Worm (Caenorhabditis elegans): Measurements from ENCODE around the gene F53B1.2.

Gene F53B1.2

DNA sequence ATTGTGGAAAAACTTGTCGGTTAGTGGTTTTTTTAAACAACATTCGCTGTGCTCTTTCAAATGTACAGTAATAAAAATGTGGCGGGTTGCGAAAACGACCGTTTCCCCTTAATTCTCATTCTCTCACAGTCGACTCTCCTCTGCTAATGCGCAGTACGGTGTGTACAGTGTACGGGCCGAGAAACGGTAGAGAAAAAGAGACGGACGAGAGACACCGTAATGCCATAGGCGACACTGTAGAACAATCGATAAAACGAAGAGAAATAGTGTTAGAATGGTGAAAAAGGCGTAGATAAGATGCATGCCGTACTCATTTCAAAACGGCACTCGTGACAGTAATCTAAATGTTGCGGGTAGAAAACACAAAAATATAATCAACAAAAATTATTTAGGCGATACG, 18.3 kb upstream of the F53B1.2 start:
- TF ChIP-seq ceh-45 (GFP tag; IDR thresholded peaks at IDR 0.05) (no peak), hlh-30 (tag; optimal IDR thresholded peaks at IDR 0.05; ENCODE audit: insufficient read depth) (peak; percentile 54), nfya-1 (tag; optimal IDR thresholded peaks at IDR 0.05) (peak; percentile 51), elt-2 (tag; optimal IDR thresholded peaks at IDR 0.05) (peak; percentile 54)

DNA sequence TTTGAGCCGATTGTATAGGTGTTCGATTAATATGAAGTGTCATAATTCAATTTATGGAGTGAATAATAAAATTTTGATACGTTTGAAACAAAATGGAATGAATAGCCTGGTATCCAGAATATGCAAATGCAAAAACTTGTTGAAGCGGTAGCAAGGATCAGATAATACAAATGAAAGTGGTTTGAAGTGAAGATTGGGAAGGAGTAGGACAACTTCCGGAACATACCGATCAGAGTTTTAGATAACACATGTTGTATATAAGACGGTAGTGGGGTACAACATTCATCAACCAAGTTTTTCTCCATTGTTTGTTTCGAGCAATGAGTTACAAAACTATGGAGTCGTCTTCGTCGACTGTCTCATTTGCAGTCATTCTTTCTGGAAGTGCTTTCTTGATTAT, 15.6 kb upstream of the F53B1.2 start, which contains the start of gene col-164:
col-164 (plus strand) TSS at position 301 of the 400 bp plus-strand sequence.
- TF ChIP-seq mec-3 (tag; optimal IDR thresholded peaks at IDR 0.05; ENCODE audit: borderline replicate concordance), result no peak

DNA sequence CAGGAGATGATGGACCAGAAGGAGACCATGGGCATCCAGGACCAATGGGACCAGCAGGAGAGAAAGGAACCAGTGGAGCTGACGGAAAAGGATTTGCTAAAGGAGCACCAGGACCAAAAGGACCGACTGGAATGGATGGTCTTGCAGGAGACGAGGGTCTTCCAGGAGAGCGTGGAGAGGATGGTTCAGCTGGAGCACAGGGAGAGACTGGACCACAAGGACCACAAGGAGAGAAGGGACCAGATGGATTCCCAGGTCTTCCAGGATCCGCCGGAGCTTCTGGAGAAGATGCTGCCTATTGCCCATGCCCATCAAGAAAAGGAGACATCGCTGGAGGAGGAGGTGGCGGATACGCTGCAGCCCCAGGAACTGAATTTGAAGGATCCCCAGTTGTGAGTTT, 14.7 kb upstream of the F53B1.2 start:
- TF ChIP-seq syd-9 (tag; optimal IDR thresholded peaks at IDR 0.05) (peak; percentile 14), ets-4 (tag; optimal IDR thresholded peaks at IDR 0.05) (no peak)

DNA sequence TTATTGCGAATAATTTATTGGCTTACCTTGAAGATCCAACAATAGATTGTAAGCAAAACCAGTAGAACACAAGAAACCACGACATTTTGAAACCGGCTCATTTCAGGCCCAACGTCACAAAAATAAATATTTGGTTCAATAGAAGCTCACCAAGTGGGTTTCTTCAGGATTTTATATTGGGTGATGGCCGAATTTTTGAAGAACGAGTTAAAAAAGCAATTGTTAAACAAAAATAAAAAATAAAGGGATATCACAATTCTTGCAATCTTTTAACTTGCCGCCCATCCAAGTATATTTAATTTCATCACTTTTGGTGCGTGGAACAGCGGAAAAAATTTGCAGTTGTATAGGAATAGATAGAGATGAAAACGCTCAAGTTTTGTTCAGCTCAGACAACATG, 12.0 kb upstream of the F53B1.2 start, which contains the start of gene T21D9.2:
T21D9.2 (minus strand) TSS at position 101 of the 400 bp plus-strand sequence.
- TF ChIP-seq lim-6 (tag; optimal IDR thresholded peaks at IDR 0.05) (no peak), ahr-1 (tag; optimal IDR thresholded peaks at IDR 0.05) (no peak), ref-2 (tag; optimal IDR thresholded peaks at IDR 0.05) (no peak), ceh-19 (GFP tag; optimal IDR thresholded peaks at IDR 0.05) (no peak), Y22D7AL.16 (tag; optimal IDR thresholded peaks at IDR 0.05) (no peak), fax-1 (tag; optimal IDR thresholded peaks at IDR 0.05) (no peak), elt-2 (tag; optimal IDR thresholded peaks at IDR 0.05) (no peak), rnt-1 (tag; optimal IDR thresholded peaks at IDR 0.05) (no peak), ama-1 (optimal IDR thresholded peaks at IDR 0.05) (no peak), unc-86 (tag; optimal IDR thresholded peaks at IDR 0.05) (no peak), ceh-30 (tag; optimal IDR thresholded peaks at IDR 0.05) (no peak), sox-4 (tag; optimal IDR thresholded peaks at IDR 0.05) (no peak), ceh-45 (GFP tag; IDR thresholded peaks at IDR 0.05) (no peak), ceh-2 (tag; optimal IDR thresholded peaks at IDR 0.05) (no peak), hlh-6 (tag; optimal IDR thresholded peaks at IDR 0.05) (no peak), C38D4.7 (GFP tag; optimal IDR thresholded peaks at IDR 0.05) (no peak), K09A11.1 (tag; optimal IDR thresholded peaks at IDR 0.05; ENCODE audit: insufficient read depth) (no peak), lin-11 (tag; optimal IDR thresholded peaks at IDR 0.05) (no peak), eyg-1 (tag; optimal IDR thresholded peaks at IDR 0.05) (no peak), mec-3 (tag; optimal IDR thresholded peaks at IDR 0.05; ENCODE audit: borderline replicate concordance) (no peak)

DNA sequence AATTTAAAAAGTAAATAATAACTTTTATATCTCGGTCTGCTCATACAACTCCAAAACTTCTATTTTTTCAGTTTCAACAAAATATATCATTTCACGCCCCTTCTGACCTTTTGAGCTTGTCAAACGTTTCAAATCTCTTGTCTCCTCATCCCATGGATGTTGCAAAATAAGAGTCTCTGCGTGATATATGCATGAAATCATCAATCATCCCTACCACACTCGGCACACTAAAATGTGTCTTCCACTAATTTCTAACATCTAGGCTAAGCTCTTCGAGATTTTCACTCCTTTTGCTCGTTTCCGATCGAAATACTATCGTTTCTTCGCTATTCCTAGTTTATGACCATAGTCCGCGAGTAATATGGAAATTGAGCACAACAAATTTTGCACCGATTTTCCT, 9.8 kb upstream of the F53B1.2 start:
- TF ChIP-seq C38D4.7 (GFP tag; optimal IDR thresholded peaks at IDR 0.05) (no peak), nhr-232 (tag; optimal IDR thresholded peaks at IDR 0.05) (no peak), elt-4 (tag; optimal IDR thresholded peaks at IDR 0.05) (no peak), unc-55 (GFP tag; optimal IDR thresholded peaks at IDR 0.05) (no peak), elt-2 (tag; optimal IDR thresholded peaks at IDR 0.05) (no peak), ceh-18 (tag; optimal IDR thresholded peaks at IDR 0.05) (no peak), ceh-14 (tag; optimal IDR thresholded peaks at IDR 0.05) (no peak), unc-86 (tag; optimal IDR thresholded peaks at IDR 0.05) (no peak), F13H6.1 (tag; optimal IDR thresholded peaks at IDR 0.05) (no peak)

DNA sequence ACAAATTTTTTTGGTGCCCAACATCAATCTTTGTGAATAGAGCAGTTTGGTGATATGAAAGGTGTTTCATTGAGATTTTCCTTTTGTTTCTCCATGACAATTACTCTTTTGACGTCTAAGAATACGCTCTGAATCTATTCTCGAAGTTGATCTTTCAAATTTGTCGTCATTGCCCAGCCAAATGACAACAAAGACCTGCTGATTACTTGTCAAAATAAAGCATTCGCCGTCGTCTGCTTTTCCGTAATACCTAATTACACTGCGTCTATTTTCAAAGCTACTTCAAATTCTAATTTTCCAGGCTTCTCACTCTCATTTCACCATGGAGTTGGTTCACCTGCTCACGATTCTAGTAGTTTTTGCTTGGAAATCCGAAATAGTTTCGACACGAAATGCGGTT, 3.5 kb upstream of the F53B1.2 start, which contains the start of gene F53B1.3:
F53B1.3 (plus strand) TSS at position 301 of the 400 bp plus-strand sequence.
- no peak for TF ChIP-seq zip-5 (tag; optimal IDR thresholded peaks at IDR 0.05)
- TF ChIP-seq elt-2 (tag; optimal IDR thresholded peaks at IDR 0.05), result no peak
- no peak for TF ChIP-seq nfya-1 (tag; optimal IDR thresholded peaks at IDR 0.05)
- TF ChIP-seq pha-4 (tag; optimal IDR thresholded peaks at IDR 0.05), result no peak
- no peak for TF ChIP-seq unc-55 (GFP tag; optimal IDR thresholded peaks at IDR 0.05)
- no peak for TF ChIP-seq ceh-22 (tag; optimal IDR thresholded peaks at IDR 0.05)
- TF ChIP-seq sox-4 (tag; optimal IDR thresholded peaks at IDR 0.05), result no peak
- TF ChIP-seq ttx-3 (tag; optimal IDR thresholded peaks at IDR 0.05), result no peak
- TF ChIP-seq ceh-24 (tag; optimal IDR thresholded peaks at IDR 0.05), result no peak

Measured in whole organism, late embryonic.